Worm (Caenorhabditis elegans) whole organism, young adult: ENCODE results near the gene nipi-4.

Experiments used
- B0019.2 ChIP-seq: fragments of 200-800 bp; sonication (Bioruptor generic); conservative IDR thresholded peaks from 2 replicates; pipeline ENCODE4 v1.3.6; 2022; ENCODE audit warnings: missing genetic modification reagents, missing genetic modification characterization, missing compliant biosample characterization
- ama-1 ChIP-seq, 3 experiments: fragments of 150-350 bp in 1 of 3; sonication (generic microtip) in 2 of 3; optimal IDR thresholded peaks; 2 replicates each; lab custom pipeline; 2014 to 2018; ENCODE audit warnings: missing biosample characterization in 2 of 3, missing genetic modification characterization in 2 of 3, missing genetic modification reagents in 2 of 3
- bed-2 ChIP-seq: fragments of 200-800 bp; sonication (Bioruptor generic); IDR thresholded peaks from 2 replicates; pipeline ENCODE4 v1.3.6; 2022; ENCODE audit warnings: missing genetic modification reagents, missing genetic modification characterization, missing compliant biosample characterization
- ccch-3 ChIP-seq: fragments of 200-800 bp; sonication (Bioruptor generic); optimal IDR thresholded peaks from 2 replicates; lab custom pipeline; 2018; ENCODE audit warnings: mild to moderate bottlenecking, missing genetic modification characterization, missing compliant biosample characterization
- fkh-3 ChIP-seq: sonication (generic microtip); optimal IDR thresholded peaks from 2 replicates; lab custom pipeline; 2016; ENCODE audit warnings: mild to moderate bottlenecking, missing genetic modification characterization, missing compliant biosample characterization
- him-1 ChIP-seq: sonication (generic microtip); optimal IDR thresholded peaks from 2 replicates; lab custom pipeline; 2016; ENCODE audit warnings: missing genotype, missing genetic modification reagents, missing genetic modification characterization, missing compliant biosample characterization
- nfyb-1 ChIP-seq: fragments of 200-800 bp; sonication (Bioruptor generic); IDR thresholded peaks from 2 replicates; pipeline ENCODE4 v1.3.6; 2022; ENCODE audit warnings: missing genetic modification reagents, missing genetic modification characterization, missing compliant biosample characterization
- nhr-90 ChIP-seq: sonication (generic microtip); optimal IDR thresholded peaks from 2 replicates; lab custom pipeline; 2016; ENCODE audit warnings: missing genotype, mild to moderate bottlenecking, missing genetic modification characterization, missing compliant biosample characterization
- pbrm-1 ChIP-seq: fragments of 200-800 bp; sonication (Bioruptor generic); IDR thresholded peaks from 2 replicates; pipeline ENCODE4 v1.3.6; 2022; ENCODE audit warnings: missing genetic modification reagents, missing genetic modification characterization, missing compliant biosample characterization
- rec-8 ChIP-seq, 2 experiments: sonication (generic microtip); optimal IDR thresholded peaks; 2 replicates each; lab custom pipeline; 2016; ENCODE audit warnings: mild to moderate bottlenecking in 2 of 2, missing genetic modification characterization in 2 of 2, missing genetic modification reagents in 2 of 2, missing genotype in 2 of 2, missing biosample characterization in 1 of 2, missing compliant biosample characterization in 1 of 2, moderate library complexity in 1 of 2
- snpc-1.3 ChIP-seq: sonication (generic microtip); optimal IDR thresholded peaks from 2 replicates; lab custom pipeline; 2017; ENCODE audit warnings: missing genetic modification characterization, mild to moderate bottlenecking, missing compliant biosample characterization, antibody characterized with exemption, moderate library complexity, missing genotype, missing genetic modification reagents; ENCODE audit not compliant: insufficient read depth
- snpc-4 ChIP-seq, 5 experiments: fragments of 150-350 bp in 1 of 5; sonication (generic microtip) in 4 of 5; optimal IDR thresholded peaks; 2 replicates each; lab custom pipeline; 2014 to 2018; ENCODE audit warnings: missing genetic modification characterization in 5 of 5, missing biosample characterization in 3 of 5, antibody characterized with exemption in 2 of 5, mild to moderate bottlenecking in 2 of 5, missing compliant biosample characterization in 2 of 5, missing genotype in 2 of 5, moderate library complexity in 2 of 5, missing genetic modification reagents in 1 of 5
- unc-62 ChIP-seq: fragments of 150-350 bp; optimal IDR thresholded peaks from 2 replicates; lab custom pipeline; 2014; ENCODE audit warnings: missing biosample characterization, missing genetic modification reagents, missing genetic modification characterization

DNA sequence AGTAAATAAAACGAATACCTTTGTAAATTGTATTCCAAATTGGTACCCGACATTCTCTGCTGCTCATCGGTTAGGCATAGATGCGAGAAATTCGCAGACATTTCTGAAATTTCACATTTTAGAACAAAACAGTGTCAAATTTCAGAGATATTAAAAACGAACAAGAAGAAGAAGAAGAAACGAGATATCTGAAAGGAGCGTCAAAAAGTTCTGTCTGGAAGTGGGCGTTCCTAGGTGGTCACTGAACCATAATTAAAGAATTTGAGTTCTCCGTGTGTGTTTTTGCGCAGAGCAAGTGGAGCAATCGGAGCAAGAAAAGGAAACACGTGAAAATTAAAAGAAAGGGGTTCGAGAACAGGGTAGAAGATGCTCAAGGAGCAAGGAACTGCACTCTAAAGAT lies 29.2 kb upstream of the nipi-4 start, which contains the start of gene F40A3.7:
- TF ChIP-seq rec-8 (tag; optimal IDR thresholded peaks at IDR 0.05; lab: Kevin White, UChicago) = no peak
- no peak for TF ChIP-seq nhr-90 (tag; lab: Kevin White, UChicago)
- TF ChIP-seq snpc-4 (GFP tag; optimal IDR thresholded peaks at IDR 0.05; lab: Kevin White, UChicago) = no peak
- no peak for TF ChIP-seq snpc-4 (tag; optimal IDR thresholded peaks at IDR 0.05; lab: Kevin White, UChicago)
- no peak for TF ChIP-seq him-1
- TF ChIP-seq ccch-3 = no peak
- TF ChIP-seq fkh-3 (tag; lab: Kevin White, UChicago) = no peak
- no peak for TF ChIP-seq bed-2
- no peak for TF ChIP-seq nfyb-1
- TF ChIP-seq B0019.2 (GFP tag; lab: Robert Waterston, UW) = no peak
- no peak for TF ChIP-seq pbrm-1 (GFP tag; lab: Robert Waterston, UW)
- no peak for TF ChIP-seq ama-1 (optimal IDR thresholded peaks at IDR 0.05; lab: Kevin White, UChicago)
- TF ChIP-seq ama-1 (GFP tag; optimal IDR thresholded peaks at IDR 0.05; lab: Kevin White, UChicago) = no peak
- TF ChIP-seq unc-62 (GFP tag; lab: Kevin White, UChicago) = no peak
- no peak for TF ChIP-seq snpc-1.3 (tag; lab: Kevin White, UChicago)
